Fruit fly (Drosophila melanogaster): Measurements from ENCODE around the gene CG11122.

Gene CG11122

DNA sequence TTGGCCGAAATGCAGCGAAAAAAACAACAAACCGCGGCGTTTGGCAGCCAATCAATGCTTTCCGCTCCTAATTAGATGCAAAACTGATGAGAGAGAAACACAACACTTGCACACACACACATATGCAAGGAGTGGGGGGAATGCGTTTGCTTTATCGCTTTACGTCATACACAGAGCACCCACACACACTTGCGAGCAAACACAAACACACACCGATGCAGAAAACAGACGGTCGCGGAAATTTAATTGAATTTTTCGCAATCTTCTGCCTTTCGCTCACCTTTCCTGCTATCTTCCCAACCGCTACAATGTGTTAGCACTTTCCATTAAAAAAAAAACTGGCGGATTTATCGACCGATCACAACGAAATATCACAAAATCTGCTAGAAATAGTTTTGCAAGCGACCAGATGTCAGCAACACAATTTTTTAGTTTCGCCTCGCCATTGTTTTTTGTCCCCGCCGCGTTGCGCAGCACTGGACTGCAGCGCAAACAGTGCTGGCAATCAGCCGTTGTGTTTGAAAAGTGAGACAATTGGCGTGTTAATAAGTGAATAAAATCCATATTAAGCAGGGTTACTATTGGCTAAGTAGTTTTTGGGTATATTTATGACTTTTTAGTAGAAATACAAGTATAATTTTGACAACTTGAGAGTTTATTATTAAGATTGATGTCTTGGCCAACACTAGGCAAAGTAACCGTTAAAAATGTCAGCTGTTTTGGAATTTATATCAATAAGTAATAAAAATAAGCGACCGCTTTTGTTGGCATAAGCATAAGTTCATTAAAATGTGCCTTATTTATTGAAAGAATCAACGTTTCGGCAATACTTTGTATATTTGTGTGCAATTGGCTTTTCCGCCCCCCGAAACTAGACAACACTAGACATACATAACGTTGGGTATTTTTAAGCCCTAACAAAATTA lies 12.3 kb upstream of the CG11122 start, which contains the start of gene Klp10A (continued):
- TF ChIP-seq Dp (GFP tag; optimal IDR thresholded peaks at IDR 0.05) = peak; percentile 16
- TF ChIP-seq Lpt (GFP tag; optimal IDR thresholded peaks at IDR 0.05) = no peak
- peak; percentile 31 for TF ChIP-seq CG1603 (tag; optimal IDR thresholded peaks at IDR 0.05)
- TF ChIP-seq mam (GFP tag; optimal IDR thresholded peaks at IDR 0.05) = peak; percentile 42
- peak; percentile 87 for TF ChIP-seq CG10267 (tag; optimal IDR thresholded peaks at IDR 0.05)
- TF ChIP-seq CG7745 (tag; optimal IDR thresholded peaks at IDR 0.05) = no peak
- no peak for TF ChIP-seq zen (tag; optimal IDR thresholded peaks at IDR 0.05)
- TF ChIP-seq tx (GFP tag; optimal IDR thresholded peaks at IDR 0.05) = no peak
- no peak for TF ChIP-seq sens (GFP tag)
- TF ChIP-seq CG13624 (GFP tag; optimal IDR thresholded peaks at IDR 0.05) = peak; percentile 2
- TF ChIP-seq Elba2 (GFP tag; optimal IDR thresholded peaks at IDR 0.05) = peak; percentile 73
- no peak for TF ChIP-seq CG6683 (GFP tag; optimal IDR thresholded peaks at IDR 0.05)
- no peak for TF ChIP-seq CG13123 (GFP tag; optimal IDR thresholded peaks at IDR 0.05)
- TF ChIP-seq Xbp1 (GFP tag; optimal IDR thresholded peaks at IDR 0.05) = peak; percentile 36
- TF ChIP-seq CG17568 (GFP tag; optimal IDR thresholded peaks at IDR 0.05) = no peak
- peak; percentile 47 for TF ChIP-seq CG17186 (GFP tag; optimal IDR thresholded peaks at IDR 0.05)
- no peak for TF ChIP-seq CG4360 (GFP tag; IDR thresholded peaks at IDR 0.05)
- TF ChIP-seq grau (tag; optimal IDR thresholded peaks at IDR 0.05) = no peak
- no peak for TF ChIP-seq jigr1 (GFP tag; IDR thresholded peaks at IDR 0.05)
- TF ChIP-seq MTF-1 (GFP tag; optimal IDR thresholded peaks at IDR 0.05; ENCODE audit: borderline replicate concordance) = no peak
- TF ChIP-seq bowl (GFP tag; IDR thresholded peaks at IDR 0.05) = no peak
- peak; percentile 91 for TF ChIP-seq cg (GFP tag; optimal IDR thresholded peaks at IDR 0.05)
- TF ChIP-seq CG6272 (GFP tag; IDR thresholded peaks at IDR 0.05) = no peak
- no peak for TF ChIP-seq peb (GFP tag; IDR thresholded peaks at IDR 0.05)
- peak; percentile 11 for TF ChIP-seq CG1647 (GFP tag; optimal IDR thresholded peaks at IDR 0.05)
- no peak for TF ChIP-seq bsh (GFP tag; optimal IDR thresholded peaks at IDR 0.05)
- no peak for TF ChIP-seq MBD-R2 (GFP tag; IDR thresholded peaks at IDR 0.05)
- TF ChIP-seq CG31441 (GFP tag; IDR thresholded peaks at IDR 0.05) = no peak
- TF ChIP-seq CG1529 (GFP tag; optimal IDR thresholded peaks at IDR 0.05) = no peak
- TF ChIP-seq Sox102F (GFP tag; optimal IDR thresholded peaks at IDR 0.05) = no peak
- TF ChIP-seq CG11504 (tag; optimal IDR thresholded peaks at IDR 0.05) = no peak
- peak; percentile 33 for TF ChIP-seq E2f2 (GFP tag; IDR thresholded peaks at IDR 0.05)
- TF ChIP-seq Max (GFP tag; optimal IDR thresholded peaks at IDR 0.05) = no peak
- no peak for TF ChIP-seq CG6175 (GFP tag; IDR thresholded peaks at IDR 0.05)
- TF ChIP-seq YL-1 (GFP tag; optimal IDR thresholded peaks at IDR 0.05) = no peak
- TF ChIP-seq Antp (GFP tag; optimal IDR thresholded peaks at IDR 0.05) = peak; percentile 14
- no peak for TF ChIP-seq CG12299 (tag; optimal IDR thresholded peaks at IDR 0.05)
- TF ChIP-seq dpn (GFP tag; optimal IDR thresholded peaks at IDR 0.05) = peak in 1 of 2 experiments; percentile 35
- no peak for TF ChIP-seq CG14860 (GFP tag; IDR thresholded peaks at IDR 0.05; ENCODE audit: partially characterized antibody)
- no peak for TF ChIP-seq CG12155 (GFP tag; optimal IDR thresholded peaks at IDR 0.05)
- peak; percentile 14 for TF ChIP-seq zfh2 (GFP tag; optimal IDR thresholded peaks at IDR 0.05)
- TF ChIP-seq hb (GFP tag; IDR thresholded peaks at IDR 0.05; ENCODE audit: partially characterized antibody) = no peak
- no peak for TF ChIP-seq Atf6 (GFP tag; IDR thresholded peaks at IDR 0.05)
- TF ChIP-seq chinmo (GFP tag; IDR thresholded peaks at IDR 0.05; ENCODE audit: partially characterized antibody) = 0 out of 4 replicates have a peak, but pooled peaks have one; percentile 47
- no peak for TF ChIP-seq ci (GFP tag; IDR thresholded peaks at IDR 0.05)
- TF ChIP-seq CG7928 (GFP tag; optimal IDR thresholded peaks at IDR 0.05) = no peak
- TF ChIP-seq pita (GFP tag; optimal IDR thresholded peaks at IDR 0.05) = no peak
- peak; percentile 48 for TF ChIP-seq lbe (GFP tag; optimal IDR thresholded peaks at IDR 0.05)
- peak; percentile 58 for TF ChIP-seq Sry-β (GFP tag; optimal IDR thresholded peaks at IDR 0.05)

All from whole organism, embryonic.